Worm (Caenorhabditis elegans): ENCODE results near the gene str-55.
"Not testable (repeated sequence)": the region's sequence is repeated elsewhere in the genome, so short reads cannot be mapped to it uniquely, and the experiment has no call there.

Gene str-55

DNA sequence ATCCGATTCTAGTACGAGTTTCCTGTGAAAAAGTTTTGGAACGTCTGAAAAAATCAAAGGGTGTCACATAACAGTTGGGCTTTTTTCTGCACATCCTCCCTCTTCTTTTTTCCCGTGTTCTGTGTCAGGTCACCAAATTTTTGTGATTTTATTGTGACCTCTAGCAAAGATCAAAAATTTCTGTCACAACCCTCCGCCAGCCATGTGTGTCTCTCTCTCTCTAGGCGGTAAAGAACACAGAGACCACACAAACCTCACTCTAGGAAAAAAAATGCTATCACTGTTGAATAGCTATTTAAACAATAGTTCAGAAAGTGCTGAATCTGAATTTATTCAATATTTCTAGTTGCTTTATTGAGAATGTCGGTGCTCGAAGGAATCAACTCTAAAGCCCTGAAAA, 26.3 kb downstream of the str-55 start, which contains the start of gene gst-44:
TSS of gene gst-44 (plus strand) at position 237 of the 400 bp plus-strand sequence.
- TF ChIP-seq tbx-2 (tag; optimal IDR thresholded peaks at IDR 0.05) (no peak), elt-4 (tag; optimal IDR thresholded peaks at IDR 0.05) (no peak), unc-42 (tag; optimal IDR thresholded peaks at IDR 0.05) (no peak), F13H6.1 (tag; optimal IDR thresholded peaks at IDR 0.05) (no peak), sox-2 (GFP tag; IDR thresholded peaks at IDR 0.05) (no peak), pqm-1 (tag; optimal IDR thresholded peaks at IDR 0.05) (no peak), pax-1 (tag; optimal IDR thresholded peaks at IDR 0.05) (no peak), ceh-31 (tag; optimal IDR thresholded peaks at IDR 0.05) (no peak)

DNA sequence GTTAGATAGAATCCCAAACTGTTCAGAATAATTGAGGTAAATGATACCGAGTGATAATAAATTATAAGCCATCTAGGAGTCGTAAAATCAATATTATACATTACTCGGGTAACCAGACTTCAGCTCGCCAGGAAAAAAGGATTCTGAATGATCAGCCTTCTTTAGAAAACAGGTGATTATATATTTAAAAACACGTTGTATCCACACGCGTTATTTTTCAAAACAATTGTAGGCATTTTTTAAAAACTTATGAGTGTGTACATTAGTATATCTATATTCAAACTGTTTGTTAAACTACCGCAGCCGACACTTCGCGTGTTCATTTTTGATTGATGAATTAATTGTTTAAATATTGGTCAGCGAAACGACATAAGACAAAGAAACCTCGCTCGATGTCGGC, 28.6 kb downstream of the str-55 start, which contains the start of gene sri-65:
TSS of gene sri-65 (minus strand) at position 101 of the 400 bp plus-strand sequence.
- TF ChIP-seq hlh-13 (GFP tag; optimal IDR thresholded peaks at IDR 0.05) (no peak), sox-2 (GFP tag; IDR thresholded peaks at IDR 0.05) (no peak), ceh-30 (tag; optimal IDR thresholded peaks at IDR 0.05) (no peak), hlh-6 (tag; optimal IDR thresholded peaks at IDR 0.05) (no peak), pha-4 (tag; optimal IDR thresholded peaks at IDR 0.05) (no peak), sox-4 (tag; optimal IDR thresholded peaks at IDR 0.05) (no peak)

DNA sequence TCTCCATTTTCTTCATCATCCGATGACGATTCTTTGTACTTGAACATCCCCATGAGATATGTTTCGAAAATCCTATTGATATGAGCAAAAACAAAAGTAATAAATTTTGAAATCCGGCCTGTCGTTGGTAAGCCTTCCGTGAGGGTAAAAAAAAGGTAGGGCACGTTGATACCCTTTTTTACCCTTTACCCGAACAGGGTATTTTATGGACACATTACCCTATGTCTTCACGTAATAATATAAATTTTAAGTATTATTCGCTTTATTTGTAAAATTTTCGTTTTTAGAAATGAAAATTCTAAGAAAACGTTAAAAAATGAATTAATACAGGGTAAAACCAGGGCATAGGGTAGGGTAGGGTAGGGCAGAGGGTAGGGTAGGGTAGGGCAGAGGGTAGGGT, 33.2 kb downstream of the str-55 start, which contains the start of gene F13A7.7:
TSS of gene F13A7.7 (minus strand) at position 101 of the 400 bp plus-strand sequence.
- not testable (repeated sequence) for TF ChIP-seq fkh-6, pros-1, eyg-1 (tag; optimal IDR thresholded peaks at IDR 0.05)

DNA sequence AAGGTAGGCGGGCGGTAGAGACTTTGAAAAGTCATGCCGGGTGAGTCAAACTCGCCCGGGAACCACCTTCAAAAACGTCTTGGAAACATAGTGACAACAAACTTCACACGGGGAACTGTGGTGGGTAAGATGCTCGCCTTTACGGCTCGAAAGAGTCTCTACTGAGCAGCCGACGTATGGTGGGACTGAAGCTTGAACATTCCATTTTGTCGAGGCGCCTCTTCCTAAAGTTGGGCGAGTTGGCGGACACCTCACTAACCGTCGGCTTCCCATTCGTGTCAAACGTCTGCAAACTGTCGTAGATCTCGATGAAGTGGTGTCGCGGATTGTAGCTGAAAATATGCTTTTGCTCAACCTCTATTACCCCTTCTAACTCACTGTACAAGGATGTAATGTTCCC, 34.0 kb downstream of the str-55 start:
- TF ChIP-seq ceh-34 (tag; optimal IDR thresholded peaks at IDR 0.05) (no peak), hlh-30 (tag; optimal IDR thresholded peaks at IDR 0.05; ENCODE audit: insufficient read depth) (no peak), zip-5 (tag; optimal IDR thresholded peaks at IDR 0.05) (no peak), ceh-6 (GFP tag; optimal IDR thresholded peaks at IDR 0.05) (no peak), fkh-10 (GFP tag; optimal IDR thresholded peaks at IDR 0.05) (no peak), unc-55 (GFP tag; optimal IDR thresholded peaks at IDR 0.05) (no peak), dve-1 (tag; optimal IDR thresholded peaks at IDR 0.05) (no peak), C38D4.7 (GFP tag; optimal IDR thresholded peaks at IDR 0.05) (no peak), ztf-16 (tag; optimal IDR thresholded peaks at IDR 0.05) (no peak), ceh-45 (GFP tag; IDR thresholded peaks at IDR 0.05) (no peak), pros-1 (tag; optimal IDR thresholded peaks at IDR 0.05) (no peak)

DNA sequence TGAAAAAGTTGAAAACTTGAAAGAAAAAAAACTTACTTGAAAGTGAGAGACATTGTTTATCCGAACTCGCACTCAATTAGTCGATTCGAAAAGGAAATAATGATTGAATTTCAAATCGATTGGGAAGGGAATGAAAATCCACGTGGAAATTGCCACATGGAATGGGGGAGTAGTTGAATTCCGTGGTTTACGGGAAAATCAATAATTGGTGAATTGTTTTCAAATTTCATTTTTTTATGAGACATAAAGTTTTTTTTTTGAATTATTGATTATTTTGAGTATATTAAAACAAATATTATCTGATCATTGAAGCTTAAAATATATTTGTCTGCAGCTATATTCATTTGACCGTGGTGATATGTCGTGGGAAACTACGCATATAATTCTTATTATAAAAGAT, 39.1 kb downstream of the str-55 start, which contains the start of gene F13A7.1:
TSS of gene F13A7.1 (minus strand) at position 101 of the 400 bp plus-strand sequence.
- no peak for TF ChIP-seq zip-5 (tag; optimal IDR thresholded peaks at IDR 0.05)
- TF ChIP-seq K09A11.1 (tag; optimal IDR thresholded peaks at IDR 0.05; ENCODE audit: insufficient read depth), result no peak
- TF ChIP-seq ceh-2 (tag; optimal IDR thresholded peaks at IDR 0.05), result no peak
- TF ChIP-seq che-1 (tag; optimal IDR thresholded peaks at IDR 0.05), result no peak
- TF ChIP-seq pha-4 (tag; optimal IDR thresholded peaks at IDR 0.05), result no peak
- TF ChIP-seq ref-2 (tag; optimal IDR thresholded peaks at IDR 0.05), result no peak
- TF ChIP-seq ztf-16 (tag; optimal IDR thresholded peaks at IDR 0.05), result no peak
- TF ChIP-seq elt-4 (tag; optimal IDR thresholded peaks at IDR 0.05), result no peak
- TF ChIP-seq unc-42 (tag; optimal IDR thresholded peaks at IDR 0.05), result no peak
- no peak for TF ChIP-seq ceh-14 (tag; optimal IDR thresholded peaks at IDR 0.05)
- no peak for TF ChIP-seq pat-9 (tag; optimal IDR thresholded peaks at IDR 0.05)

DNA sequence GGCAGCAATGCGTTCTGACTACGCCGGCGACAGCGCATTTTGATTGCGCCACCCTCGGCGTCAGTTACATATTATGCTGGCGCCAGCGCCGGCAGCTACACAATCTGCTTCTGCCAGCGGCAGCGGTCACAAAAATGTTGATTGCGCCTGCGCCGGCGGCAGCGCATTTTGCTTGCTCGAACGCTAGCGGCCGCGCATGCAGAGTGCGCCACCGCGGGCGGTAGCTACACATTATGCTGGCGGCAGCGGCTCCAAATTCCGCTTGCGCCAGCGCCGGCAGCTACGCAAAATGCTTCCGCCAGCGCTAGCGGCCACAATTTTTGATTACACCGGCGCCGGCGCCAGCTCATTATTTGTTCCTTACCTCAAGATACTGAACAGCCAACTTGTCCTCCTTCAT, 39.7 kb downstream of the str-55 start:
- no peak for TF ChIP-seq ceh-48 (tag; optimal IDR thresholded peaks at IDR 0.05)
- peak; percentile 24 for TF ChIP-seq elt-4 (tag; optimal IDR thresholded peaks at IDR 0.05)

Data from whole organism, late embryonic.